Worm (Caenorhabditis elegans): ENCODE results near the gene C52B9.19.

Gene C52B9.19

ce11 chrX:4279294-4279782, 3.0 kb upstream of the C52B9.19 start, which contains the start of the genes twk-28 and ets-9:
Gene twk-28, minus strand, starts transcription at chrX:4279344.
Gene ets-9, plus strand, starts transcription at chrX:4279703.
- no peak for TF ChIP-seq pqm-1 (tag; optimal IDR thresholded peaks at IDR 0.05)
- no peak for TF ChIP-seq lin-15B (tag; optimal IDR thresholded peaks at IDR 0.05)
- TF ChIP-seq nhr-11 (tag; optimal IDR thresholded peaks at IDR 0.05): no peak
- TF ChIP-seq R02D3.7 (tag; optimal IDR thresholded peaks at IDR 0.05): no peak
- no peak for TF ChIP-seq nhr-25 (tag; optimal IDR thresholded peaks at IDR 0.05)
- TF ChIP-seq ztf-4 (tag; optimal IDR thresholded peaks at IDR 0.05): no peak
- TF ChIP-seq unc-39 (tag; optimal IDR thresholded peaks at IDR 0.05): no peak

- TF ChIP-seq pha-4 (tag; optimal IDR thresholded peaks at IDR 0.05) (peak; percentile 37), nhr-12 (tag; optimal IDR thresholded peaks at IDR 0.05) (no peak), hmg-11 (tag; optimal IDR thresholded peaks at IDR 0.05) (no peak), R02D3.7 (tag; optimal IDR thresholded peaks at IDR 0.05) (no peak), aly-2 (tag; optimal IDR thresholded peaks at IDR 0.05) (no peak), nhr-23 (tag; optimal IDR thresholded peaks at IDR 0.05) (no peak), pqm-1 (tag; optimal IDR thresholded peaks at IDR 0.05) (peak; percentile 34), unc-39 (tag; optimal IDR thresholded peaks at IDR 0.05) (no peak), nhr-43 (tag; optimal IDR thresholded peaks at IDR 0.05; ENCODE audit: poor library complexity, severe bottlenecking) (no peak), ceh-16 (tag; optimal IDR thresholded peaks at IDR 0.05) (no peak), skn-1 (tag; optimal IDR thresholded peaks at IDR 0.05) (peak; percentile 9), nhr-237 (tag; optimal IDR thresholded peaks at IDR 0.05) (no peak), ama-1 (optimal IDR thresholded peaks at IDR 0.05) (no peak), elt-2 (tag; optimal IDR thresholded peaks at IDR 0.05) (peak; percentile 39), mdl-1 (tag; optimal IDR thresholded peaks at IDR 0.05) (no peak), elt-3 (tag; optimal IDR thresholded peaks at IDR 0.05) (no peak), lin-15B (tag; optimal IDR thresholded peaks at IDR 0.05) (no peak), ceh-28 (tag; optimal IDR thresholded peaks at IDR 0.05) (no peak), eor-1 (tag; optimal IDR thresholded peaks at IDR 0.05) (no peak), tbx-2 (tag; optimal IDR thresholded peaks at IDR 0.05) (no peak)
Measured at ce11 chrX:4283989-4284388, 1.6 kb downstream of the C52B9.19 start, which contains the start of gene ets-10. Gene ets-10, plus strand, starts transcription at chrX:4284189.

ce11 chrX:4284470-4284869, 2.1 kb downstream of the C52B9.19 start:
- TF ChIP-seq fos-1 (tag; optimal IDR thresholded peaks at IDR 0.05) (no peak), nhr-11 (tag; optimal IDR thresholded peaks at IDR 0.05) (no peak), pqm-1 (tag; optimal IDR thresholded peaks at IDR 0.05) (peak; percentile 89), pha-4 (tag; optimal IDR thresholded peaks at IDR 0.05) (peak; percentile 7), ZK546.5 (tag; optimal IDR thresholded peaks at IDR 0.05) (no peak), nhr-28 (tag; optimal IDR thresholded peaks at IDR 0.05) (no peak), lin-39 (tag; optimal IDR thresholded peaks at IDR 0.05) (no peak), lsy-12 (tag; optimal IDR thresholded peaks at IDR 0.05) (no peak), elt-2 (tag; optimal IDR thresholded peaks at IDR 0.05) (peak; percentile 62)

ce11 chrX:4285669-4286174, 3.4 kb downstream of the C52B9.19 start, which contains the start of gene cka-2:
Gene cka-2, plus strand, starts transcription at chrX:4286124.
- TF ChIP-seq eor-1 (tag; optimal IDR thresholded peaks at IDR 0.05): no peak
- no peak for TF ChIP-seq mml-1 (tag; optimal IDR thresholded peaks at IDR 0.05)
- TF ChIP-seq nfya-1 (tag; optimal IDR thresholded peaks at IDR 0.05; ENCODE audit: insufficient read depth): peak; percentile 39
- TF ChIP-seq fkh-10 (GFP tag; optimal IDR thresholded peaks at IDR 0.05): peak; percentile 93
- no peak for TF ChIP-seq tbx-2 (tag; optimal IDR thresholded peaks at IDR 0.05)

- TF ChIP-seq elt-1 (tag; optimal IDR thresholded peaks at IDR 0.05) (no peak), nhr-67 (tag; optimal IDR thresholded peaks at IDR 0.05) (no peak), unc-62 (GFP tag; optimal IDR thresholded peaks at IDR 0.05) (no peak), egl-5 (tag; optimal IDR thresholded peaks at IDR 0.05) (no peak), ztf-4 (tag; optimal IDR thresholded peaks at IDR 0.05) (no peak), daf-12 (tag; optimal IDR thresholded peaks at IDR 0.05) (no peak), nhr-12 (tag; optimal IDR thresholded peaks at IDR 0.05) (no peak), ama-1 (optimal IDR thresholded peaks at IDR 0.05) (no peak), nhr-77 (tag; optimal IDR thresholded peaks at IDR 0.05) (no peak), ztf-11 (tag; optimal IDR thresholded peaks at IDR 0.05) (no peak), snpc-4 (tag; optimal IDR thresholded peaks at IDR 0.05) (no peak), nhr-43 (tag; optimal IDR thresholded peaks at IDR 0.05; ENCODE audit: poor library complexity, severe bottlenecking) (no peak), nhr-237 (tag; optimal IDR thresholded peaks at IDR 0.05) (no peak), egl-27 (tag; optimal IDR thresholded peaks at IDR 0.05) (no peak), nhr-23 (tag; optimal IDR thresholded peaks at IDR 0.05) (no peak), ceh-16 (tag; optimal IDR thresholded peaks at IDR 0.05) (no peak)
Measured at ce11 chrX:4289805-4290204, 7.5 kb downstream of the C52B9.19 start.

All from whole organism, L3 larva.